Worm (Caenorhabditis elegans) whole organism, L3 larva: Measurements from ENCODE around the gene srh-145.

Source experiments
- R02D3.7 ChIP-seq: fragments of 150-350 bp; optimal IDR thresholded peaks from 2 replicates; lab custom pipeline; 2014; ENCODE audit warnings: missing biosample characterization, missing genetic modification characterization
- ZK546.5 ChIP-seq: sonication (generic microtip); optimal IDR thresholded peaks from 2 replicates; lab custom pipeline; 2017; ENCODE audit warnings: missing biosample characterization, missing genetic modification characterization
- aly-2 ChIP-seq: fragments of 150-350 bp; optimal IDR thresholded peaks from 2 replicates; lab custom pipeline; 2014; ENCODE audit warnings: missing biosample characterization, missing genetic modification characterization
- ceh-16 ChIP-seq: sonication (generic microtip); optimal IDR thresholded peaks from 2 replicates; lab custom pipeline; 2017; ENCODE audit warnings: missing biosample characterization, missing genetic modification characterization
- ceh-28 ChIP-seq: fragments of 150-350 bp; optimal IDR thresholded peaks from 2 replicates; lab custom pipeline; 2014; ENCODE audit warnings: missing biosample characterization, missing genetic modification reagents, missing genetic modification characterization
- ceh-82 ChIP-seq: fragments of 150-350 bp; optimal IDR thresholded peaks from 2 replicates; lab custom pipeline; 2014; ENCODE audit warnings: missing biosample characterization, missing genetic modification characterization
- ceh-9 ChIP-seq: sonication (generic microtip); optimal IDR thresholded peaks from 2 replicates; lab custom pipeline; 2018; ENCODE audit warnings: missing biosample characterization, missing genetic modification characterization
- daf-12 ChIP-seq: fragments of 150-350 bp; optimal IDR thresholded peaks from 2 replicates; lab custom pipeline; 2014; ENCODE audit warnings: missing biosample characterization, missing genetic modification reagents, missing genetic modification characterization
- egl-27 ChIP-seq: sonication (generic microtip); optimal IDR thresholded peaks from 4 replicates; lab custom pipeline; 2017; ENCODE audit warnings: missing biosample characterization, missing genetic modification reagents, missing genetic modification characterization
- egl-5 ChIP-seq: fragments of 150-350 bp; optimal IDR thresholded peaks from 2 replicates; lab custom pipeline; 2017; ENCODE audit warnings: missing biosample characterization, missing genetic modification reagents, missing genetic modification characterization, inconsistent platforms
- elt-2 ChIP-seq: sonication (generic microtip); optimal IDR thresholded peaks from 2 replicates; lab custom pipeline; 2016; ENCODE audit warnings: missing genetic modification reagents, mild to moderate bottlenecking, missing genetic modification characterization, missing compliant biosample characterization
- elt-3 ChIP-seq, 3 experiments: fragments of 150-350 bp in 1 of 3; sonication (generic microtip) in 2 of 3; optimal IDR thresholded peaks; 2 replicates in 2 of 3; 4 replicates in 1 of 3; lab custom pipeline; 2014 to 2017; ENCODE audit warnings: missing biosample characterization in 3 of 3, missing genetic modification characterization in 3 of 3
- eor-1 ChIP-seq, 2 experiments: fragments of 150-350 bp; optimal IDR thresholded peaks; 2 replicates each; lab custom pipeline; 2014 to 2018; ENCODE audit warnings: missing biosample characterization in 2 of 2, missing genetic modification characterization in 2 of 2
- fkh-2 ChIP-seq: fragments of 150-350 bp; optimal IDR thresholded peaks from 2 replicates; lab custom pipeline; 2014; ENCODE audit warnings: missing biosample characterization, missing genetic modification reagents, missing genetic modification characterization
- hmg-11 ChIP-seq: sonication (generic microtip); optimal IDR thresholded peaks from 2 replicates; lab custom pipeline; 2016; ENCODE audit warnings: missing genetic modification characterization, missing compliant biosample characterization
- jun-1 ChIP-seq: fragments of 150-350 bp; optimal IDR thresholded peaks from 2 replicates; lab custom pipeline; 2014; ENCODE audit warnings: missing biosample characterization, missing genetic modification reagents, missing genetic modification characterization
- lin-15B ChIP-seq: fragments of 150-350 bp; optimal IDR thresholded peaks from 2 replicates; lab custom pipeline; 2014; ENCODE audit warnings: missing biosample characterization, missing genetic modification characterization
- lin-39 ChIP-seq: fragments of 150-350 bp; optimal IDR thresholded peaks from 2 replicates; lab custom pipeline; 2018; ENCODE audit warnings: missing biosample characterization, missing genetic modification reagents, missing genetic modification characterization
- lsy-12 ChIP-seq: sonication (generic microtip); optimal IDR thresholded peaks from 2 replicates; lab custom pipeline; 2016; ENCODE audit warnings: mild to moderate bottlenecking, missing genetic modification characterization, missing compliant biosample characterization
- mdl-1 ChIP-seq: fragments of 150-350 bp; optimal IDR thresholded peaks from 2 replicates; lab custom pipeline; 2014; ENCODE audit warnings: missing biosample characterization, missing genetic modification characterization
- mml-1 ChIP-seq: fragments of 150-350 bp; sonication (generic microtip); optimal IDR thresholded peaks from 3 replicates; lab custom pipeline; 2014; ENCODE audit warnings: missing biosample characterization, missing genetic modification characterization
- nfya-1 ChIP-seq: sonication (generic microtip); optimal IDR thresholded peaks from 2 replicates; lab custom pipeline; 2017; ENCODE audit warnings: missing genetic modification characterization, mild to moderate bottlenecking, missing compliant biosample characterization, antibody characterized with exemption, moderate library complexity; ENCODE audit not compliant: insufficient read depth
- nhr-11 ChIP-seq: fragments of 150-350 bp; optimal IDR thresholded peaks from 2 replicates; lab custom pipeline; 2014; ENCODE audit warnings: missing biosample characterization, missing genetic modification characterization
- nhr-23 ChIP-seq: fragments of 150-350 bp; optimal IDR thresholded peaks from 2 replicates; lab custom pipeline; 2014; ENCODE audit warnings: missing biosample characterization, missing genetic modification reagents, missing genetic modification characterization
- nhr-25 ChIP-seq: sonication (generic microtip); optimal IDR thresholded peaks from 2 replicates; lab custom pipeline; 2017; ENCODE audit warnings: missing biosample characterization, missing genetic modification characterization
- nhr-67 ChIP-seq: fragments of 150-350 bp; optimal IDR thresholded peaks from 2 replicates; lab custom pipeline; 2014; ENCODE audit warnings: missing biosample characterization, missing genetic modification characterization
- nhr-76 ChIP-seq: fragments of 150-350 bp; sonication (generic microtip); optimal IDR thresholded peaks from 5 replicates; lab custom pipeline; 2014; ENCODE audit warnings: missing biosample characterization, missing genetic modification characterization
- nhr-77 ChIP-seq: fragments of 150-350 bp; optimal IDR thresholded peaks from 2 replicates; lab custom pipeline; 2014; ENCODE audit warnings: missing biosample characterization, missing genetic modification characterization
- pha-4 ChIP-seq: fragments of 150-350 bp; optimal IDR thresholded peaks from 2 replicates; lab custom pipeline; 2014; ENCODE audit warnings: missing biosample characterization, missing genetic modification reagents, missing genetic modification characterization
- skn-1 ChIP-seq: fragments of 150-350 bp; optimal IDR thresholded peaks from 2 replicates; lab custom pipeline; 2014; ENCODE audit warnings: missing biosample characterization, missing genetic modification characterization
- snpc-4 ChIP-seq: fragments of 150-350 bp; optimal IDR thresholded peaks from 2 replicates; lab custom pipeline; 2014; ENCODE audit warnings: missing biosample characterization, missing genetic modification characterization
- tbx-2 ChIP-seq: sonication (generic microtip); optimal IDR thresholded peaks from 2 replicates; lab custom pipeline; 2016; ENCODE audit warnings: mild to moderate bottlenecking, missing genetic modification characterization, missing compliant biosample characterization
- unc-39 ChIP-seq: sonication (generic microtip); optimal IDR thresholded peaks from 4 replicates; lab custom pipeline; 2017; ENCODE audit warnings: missing biosample characterization, missing genetic modification characterization
- unc-62 ChIP-seq: fragments of 150-350 bp; sonication (generic microtip); optimal IDR thresholded peaks from 4 replicates; lab custom pipeline; 2014; ENCODE audit warnings: missing biosample characterization, missing genetic modification reagents, missing genetic modification characterization
- zag-1 ChIP-seq: fragments of 150-350 bp; optimal IDR thresholded peaks from 2 replicates; lab custom pipeline; 2014; ENCODE audit warnings: missing biosample characterization, missing genetic modification characterization
- ztf-11 ChIP-seq: fragments of 150-350 bp; optimal IDR thresholded peaks from 2 replicates; lab custom pipeline; 2014; ENCODE audit warnings: missing biosample characterization, missing genetic modification characterization
- ztf-4 ChIP-seq: fragments of 150-350 bp; optimal IDR thresholded peaks from 2 replicates; lab custom pipeline; 2014; ENCODE audit warnings: missing biosample characterization, missing genetic modification characterization

The srh-145 gene

ce11 chrV:16370039-16370438, 40.5 kb upstream of the srh-145 start (continued):
- TF ChIP-seq unc-39 (no peak), elt-3 (tag; optimal IDR thresholded peaks at IDR 0.05; lab: Kevin White, UChicago) (peak in 1 of 3 experiments; percentile 8), ztf-11 (tag; lab: Kevin White, UChicago) (no peak), ceh-16 (no peak), nhr-11 (no peak), nhr-25 (tag; lab: Kevin White, UChicago) (peak; percentile 61), ceh-82 (tag; lab: Kevin White, UChicago) (no peak), lin-15B (tag; lab: Kevin White, UChicago) (peak; percentile 48), R02D3.7 (no peak)

- no peak for TF ChIP-seq ztf-4
- no peak for TF ChIP-seq mml-1 (tag; lab: Kevin White, UChicago)
- TF ChIP-seq nhr-76 (tag; lab: Kevin White, UChicago) = no peak
- TF ChIP-seq mdl-1 (tag; lab: Kevin White, UChicago) = no peak
- TF ChIP-seq elt-3 (tag; optimal IDR thresholded peaks at IDR 0.05; lab: Kevin White, UChicago) = no peak
- no peak for TF ChIP-seq egl-27
- no peak for TF ChIP-seq nhr-77 (tag; lab: Kevin White, UChicago)
- no peak for TF ChIP-seq fkh-2
- no peak for TF ChIP-seq ZK546.5 (tag; lab: Kevin White, UChicago)
- no peak for TF ChIP-seq lsy-12 (tag; lab: Kevin White, UChicago)
- TF ChIP-seq R02D3.7 = no peak
- TF ChIP-seq nhr-23 = no peak
- TF ChIP-seq nhr-67 (tag; lab: Kevin White, UChicago) = no peak
- TF ChIP-seq skn-1 = no peak
- TF ChIP-seq ceh-28 (tag; lab: Kevin White, UChicago) = no peak
- no peak for TF ChIP-seq egl-5 (tag; lab: Kevin White, UChicago)
- TF ChIP-seq eor-1 (tag; optimal IDR thresholded peaks at IDR 0.05; lab: Kevin White, UChicago) = no peak
These were observed 35.8 kb upstream of the srh-145 start, which contains the start of gene srv-34 for ce11 chrV:16374676-16375075. Gene srv-34, minus strand, starts transcription at chrV:16374776.

ce11 chrV:16376430-16376948, 34.0 kb upstream of the srh-145 start:
- TF ChIP-seq ceh-9 (no peak), nhr-25 (tag; lab: Kevin White, UChicago) (no peak), skn-1 (no peak), pha-4 (tag; lab: Kevin White, UChicago) (no peak), elt-2 (tag; lab: Kevin White, UChicago) (no peak), ceh-82 (tag; lab: Kevin White, UChicago) (no peak), lin-15B (tag; lab: Kevin White, UChicago) (no peak), aly-2 (tag; lab: Kevin White, UChicago) (no peak), daf-12 (tag; lab: Kevin White, UChicago) (no peak), ceh-28 (tag; lab: Kevin White, UChicago) (no peak), hmg-11 (tag; lab: Kevin White, UChicago) (no peak), jun-1 (tag; lab: Kevin White, UChicago) (no peak)

- no peak for TF ChIP-seq nhr-11
These were observed 33.3 kb upstream of the srh-145 start for ce11 chrV:16377188-16377587.

ce11 chrV:16377849-16378248, 32.7 kb upstream of the srh-145 start, which contains the start of gene F13A7.1:
Gene F13A7.1, minus strand, starts transcription at chrV:16377949.
- no peak for TF ChIP-seq nhr-77 (tag; lab: Kevin White, UChicago)
- no peak for TF ChIP-seq lsy-12 (tag; lab: Kevin White, UChicago)
- no peak for TF ChIP-seq nfya-1 (tag; lab: Kevin White, UChicago)
- TF ChIP-seq unc-62 = no peak
- no peak for TF ChIP-seq elt-3 (tag; optimal IDR thresholded peaks at IDR 0.05; lab: Kevin White, UChicago)
- no peak for TF ChIP-seq ztf-11 (tag; lab: Kevin White, UChicago)
- TF ChIP-seq hmg-11 (tag; lab: Kevin White, UChicago) = no peak
- no peak for TF ChIP-seq tbx-2
- no peak for TF ChIP-seq ceh-16
- TF ChIP-seq lin-39 (tag; lab: Kevin White, UChicago) = no peak
- TF ChIP-seq snpc-4 (tag; lab: Kevin White, UChicago) = no peak
- TF ChIP-seq unc-39 = no peak
- TF ChIP-seq nhr-23 = no peak
- no peak for TF ChIP-seq lin-15B (tag; lab: Kevin White, UChicago)
- TF ChIP-seq skn-1 = no peak
- no peak for TF ChIP-seq eor-1 (tag; optimal IDR thresholded peaks at IDR 0.05; lab: Kevin White, UChicago)
- TF ChIP-seq zag-1 (tag; lab: Kevin White, UChicago) = no peak
- TF ChIP-seq ceh-9 = no peak
- no peak for TF ChIP-seq nhr-67 (tag; lab: Kevin White, UChicago)
